Worm (Caenorhabditis elegans) whole organism, L3 larva: Measurements from ENCODE around the gene hgrs-1.

Experiments
- ZK546.5 ChIP-seq: sonication (generic microtip); optimal IDR thresholded peaks from 2 replicates; lab custom pipeline; 2017; ENCODE audit warnings: missing biosample characterization, missing genetic modification characterization
- ceh-9 ChIP-seq: sonication (generic microtip); optimal IDR thresholded peaks from 2 replicates; lab custom pipeline; 2018; ENCODE audit warnings: missing biosample characterization, missing genetic modification characterization
- mdl-1 ChIP-seq: fragments of 150-350 bp; optimal IDR thresholded peaks from 2 replicates; lab custom pipeline; 2014; ENCODE audit warnings: missing biosample characterization, missing genetic modification characterization
- nhr-11 ChIP-seq: fragments of 150-350 bp; optimal IDR thresholded peaks from 2 replicates; lab custom pipeline; 2014; ENCODE audit warnings: missing biosample characterization, missing genetic modification characterization
- nhr-237 ChIP-seq: fragments of 150-350 bp; optimal IDR thresholded peaks from 2 replicates; lab custom pipeline; 2014; ENCODE audit warnings: missing biosample characterization, missing genetic modification characterization
- snpc-4 ChIP-seq: fragments of 150-350 bp; optimal IDR thresholded peaks from 2 replicates; lab custom pipeline; 2014; ENCODE audit warnings: missing biosample characterization, missing genetic modification characterization
- unc-39 ChIP-seq: sonication (generic microtip); optimal IDR thresholded peaks from 4 replicates; lab custom pipeline; 2017; ENCODE audit warnings: missing biosample characterization, missing genetic modification characterization

DNA sequence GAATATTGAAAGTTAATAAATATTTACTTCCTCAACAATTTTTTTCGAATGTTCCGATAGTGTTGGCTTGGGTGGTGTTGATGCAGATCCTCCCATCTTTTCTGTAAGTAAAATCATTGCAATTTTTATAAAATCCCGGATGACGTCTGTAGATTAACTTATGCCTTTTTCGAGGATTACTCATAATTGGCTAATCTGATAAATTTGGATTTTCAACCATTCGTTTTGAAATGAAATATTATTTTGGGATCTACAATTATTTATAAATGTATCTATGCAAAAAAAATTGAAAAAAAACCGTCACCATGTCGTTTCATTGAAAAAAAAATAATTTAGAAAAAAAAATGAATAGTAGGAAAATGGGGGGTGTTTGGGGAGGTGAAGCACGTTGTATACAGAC is 4.7 kb downstream of the hgrs-1 start, which contains the start of gene glrx-22:
- TF ChIP-seq snpc-4 (tag; lab: Kevin White, UChicago): no peak
- no peak for TF ChIP-seq ceh-9
- no peak for TF ChIP-seq nhr-11
- no peak for TF ChIP-seq unc-39
- no peak for TF ChIP-seq mdl-1 (tag; lab: Kevin White, UChicago)
- TF ChIP-seq nhr-237 (tag; lab: Kevin White, UChicago): no peak
- TF ChIP-seq ZK546.5 (tag; lab: Kevin White, UChicago): no peak
